Worm (Caenorhabditis elegans): ENCODE data around the gene vglu-2.

vglu-2 gene

DNA sequence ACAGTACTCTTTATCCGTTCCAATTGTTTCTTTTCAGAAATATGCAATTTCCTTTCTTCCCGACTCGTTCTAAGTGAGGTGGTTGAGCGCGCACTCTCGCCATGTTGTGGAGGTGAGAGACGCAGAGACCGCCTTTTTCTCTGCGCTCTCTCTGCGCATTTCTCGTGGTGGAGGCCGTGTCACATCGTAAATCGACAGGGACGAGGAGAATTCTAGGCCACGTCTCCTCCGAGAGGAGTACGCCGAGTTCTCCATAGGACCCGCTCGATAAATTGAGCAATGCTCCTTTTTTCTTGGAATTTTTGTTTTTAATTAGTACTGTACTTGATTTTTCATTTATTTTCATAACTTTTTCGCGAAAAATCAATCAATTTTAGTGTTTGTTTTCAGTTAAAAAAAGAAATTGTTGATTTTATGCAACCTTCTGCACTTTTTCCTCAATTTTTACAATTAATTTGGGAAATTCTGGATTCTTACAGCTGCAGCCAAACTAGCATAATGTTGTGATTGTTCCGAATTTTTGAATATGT is 24.1 kb upstream of the vglu-2 start, which contains the start of gene cnk-1 (continued):
- peak; percentile 99 for TF ChIP-seq ceh-44 (GFP tag; IDR thresholded peaks at IDR 0.05)
- TF ChIP-seq aha-1 (tag): peak; percentile 26
- TF ChIP-seq madf-9 (GFP tag; conservative IDR thresholded peaks at IDR 0.05): peak; percentile 99
- no peak for TF ChIP-seq fkh-10 (GFP tag; optimal IDR thresholded peaks at IDR 0.05)
- TF ChIP-seq dpl-1 (GFP tag; optimal IDR thresholded peaks at IDR 0.05): peak; percentile 52
- TF ChIP-seq mep-1 (tag; optimal IDR thresholded peaks at IDR 0.05): peak; percentile 42
- peak; percentile 94 to 95 for TF ChIP-seq madf-5 (GFP tag; IDR thresholded peaks at IDR 0.05)
- TF ChIP-seq dve-1 (tag; optimal IDR thresholded peaks at IDR 0.05; ENCODE audit: insufficient read depth): peak; percentile 62
- peak; percentile 43 for TF ChIP-seq nhr-6 (tag; optimal IDR thresholded peaks at IDR 0.05)
- TF ChIP-seq mxl-3 (GFP tag; optimal IDR thresholded peaks at IDR 0.05): peak; percentile 85
- TF ChIP-seq mes-2 (tag; optimal IDR thresholded peaks at IDR 0.05; ENCODE audit: poor library complexity, severe bottlenecking): peak; percentile 99
- TF ChIP-seq F49E8.2 (tag; optimal IDR thresholded peaks at IDR 0.05; ENCODE audit: borderline replicate concordance): peak; percentile 76
- TF ChIP-seq lsy-2 (tag; optimal IDR thresholded peaks at IDR 0.05): peak in 1 of 2 experiments; percentile 82
- no peak for TF ChIP-seq jun-1 (tag; optimal IDR thresholded peaks at IDR 0.05)
- no peak for TF ChIP-seq zag-1 (tag; optimal IDR thresholded peaks at IDR 0.05)
- TF ChIP-seq snpc-1.2 (GFP tag; IDR thresholded peaks at IDR 0.05): peak; percentile 88
- TF ChIP-seq nhr-10 (tag; optimal IDR thresholded peaks at IDR 0.05): no peak
- TF ChIP-seq ceh-62 (tag; optimal IDR thresholded peaks at IDR 0.05): no peak
- no peak for TF ChIP-seq pqm-1 (tag; optimal IDR thresholded peaks at IDR 0.05)
- TF ChIP-seq T26A8.4 (GFP tag; IDR thresholded peaks at IDR 0.05): peak; percentile 97
- peak; percentile 97 for TF ChIP-seq nhr-42 (GFP tag; IDR thresholded peaks at IDR 0.05)
- no peak for TF ChIP-seq zip-11 (GFP tag; IDR thresholded peaks at IDR 0.05)
- no peak for TF ChIP-seq nhr-76 (tag; optimal IDR thresholded peaks at IDR 0.05)
- peak; percentile 36 for TF ChIP-seq R02D3.7 (tag; optimal IDR thresholded peaks at IDR 0.05)
- no peak for TF ChIP-seq ceh-28 (tag; optimal IDR thresholded peaks at IDR 0.05)
- 0 out of 2 replicates have a peak, but pooled peaks have one; percentile 53 for TF ChIP-seq Y75B8A.6 (GFP tag; IDR thresholded peaks at IDR 0.05)
- no peak for TF ChIP-seq ceh-32 (tag; optimal IDR thresholded peaks at IDR 0.05; ENCODE audit: poor library complexity)
- TF ChIP-seq pha-4 (GFP tag; IDR thresholded peaks at IDR 0.05): peak; percentile 95
- no peak for TF ChIP-seq pha-4 (tag; optimal IDR thresholded peaks at IDR 0.05)
- TF ChIP-seq zfp-2 (tag; optimal IDR thresholded peaks at IDR 0.05): no peak
- no peak for TF ChIP-seq ztf-11 (tag; optimal IDR thresholded peaks at IDR 0.05)
- no peak; the same call in 1 of the 2 replicates for TF ChIP-seq lim-7 (GFP tag; IDR thresholded peaks at IDR 0.05)
- peak; percentile 69 for TF ChIP-seq hlh-11 (tag; optimal IDR thresholded peaks at IDR 0.05)
- TF ChIP-seq dmd-6 (GFP tag; IDR thresholded peaks at IDR 0.05): peak; percentile 98
- TF ChIP-seq saeg-2 (GFP tag; IDR thresholded peaks at IDR 0.05): peak; percentile 72; the same call in 1 of the 2 replicates
- TF ChIP-seq zip-2 (tag; optimal IDR thresholded peaks at IDR 0.05): no peak
- peak; percentile 74; the same call in 1 of the 2 replicates for TF ChIP-seq nhr-41 (GFP tag; IDR thresholded peaks at IDR 0.05)
- peak; percentile 98 for TF ChIP-seq ceh-20 (GFP tag; IDR thresholded peaks at IDR 0.05)
- peak; percentile 15 for TF ChIP-seq lin-15B (tag; optimal IDR thresholded peaks at IDR 0.05)
- TF ChIP-seq daf-8 (GFP tag; IDR thresholded peaks at IDR 0.05): 0 out of 2 replicates have a peak, but pooled peaks have one; percentile 11
- TF ChIP-seq tag-97 (GFP tag; IDR thresholded peaks at IDR 0.05): peak; percentile 98
- TF ChIP-seq ZK337.2 (GFP tag; IDR thresholded peaks at IDR 0.05): peak; percentile 99
- no peak for TF ChIP-seq spr-1 (tag; optimal IDR thresholded peaks at IDR 0.05)
- TF ChIP-seq unc-130 (GFP tag; optimal IDR thresholded peaks at IDR 0.05): peak; percentile 94
- no peak for TF ChIP-seq nhr-28 (tag; optimal IDR thresholded peaks at IDR 0.05)
- TF ChIP-seq duxl-1 (tag; optimal IDR thresholded peaks at IDR 0.05; ENCODE audit: poor library complexity): peak; percentile 64
- peak in 1 of 2 experiments; percentile 90 for TF ChIP-seq hif-1 (tag; optimal IDR thresholded peaks at IDR 0.05)
- TF ChIP-seq sdz-12 (GFP tag; optimal IDR thresholded peaks at IDR 0.05): peak; percentile 74
- peak; percentile 88 for TF ChIP-seq mxl-2 (GFP tag; conservative IDR thresholded peaks at IDR 0.05)
- peak; percentile 6 for TF ChIP-seq nhr-77 (tag; optimal IDR thresholded peaks at IDR 0.05)
- TF ChIP-seq F37D6.2 (tag; optimal IDR thresholded peaks at IDR 0.05): peak; percentile 74

Data from whole organism, L4 larva.